Worm (Caenorhabditis elegans) whole organism, late embryonic: ENCODE results near the gene dgtr-1.

Source experiments
- F13H6.1 ChIP-seq: sonication (generic microtip); optimal IDR thresholded peaks from 2 replicates; lab custom pipeline; 2016; ENCODE audit warnings: missing genetic modification characterization, missing compliant biosample characterization
- K02D7.2 ChIP-seq: sonication (generic microtip); optimal IDR thresholded peaks from 2 replicates; lab custom pipeline; 2017; ENCODE audit warnings: mild to moderate bottlenecking, missing genetic modification characterization, missing compliant biosample characterization
- T23F11.4 ChIP-seq: fragments of 200-800 bp; sonication (Bioruptor generic); optimal IDR thresholded peaks from 2 replicates; lab custom pipeline; 2018; ENCODE audit warnings: mild to moderate bottlenecking, missing genetic modification characterization, missing compliant biosample characterization
- Y22D7AL.16 ChIP-seq: sonication (generic microtip); optimal IDR thresholded peaks from 2 replicates; lab custom pipeline; 2016; ENCODE audit warnings: missing genetic modification characterization, missing compliant biosample characterization
- ahr-1 ChIP-seq: sonication (generic microtip); optimal IDR thresholded peaks from 2 replicates; lab custom pipeline; 2016; ENCODE audit warnings: missing genetic modification characterization, missing compliant biosample characterization
- ceh-14 ChIP-seq: sonication (generic microtip); optimal IDR thresholded peaks from 2 replicates; lab custom pipeline; 2016; ENCODE audit warnings: missing genotype, missing genetic modification characterization, missing compliant biosample characterization
- ceh-18 ChIP-seq: sonication (generic microtip); optimal IDR thresholded peaks from 2 replicates; lab custom pipeline; 2016; ENCODE audit warnings: missing genetic modification characterization, missing compliant biosample characterization
- ceh-2 ChIP-seq: sonication (generic microtip); optimal IDR thresholded peaks from 2 replicates; lab custom pipeline; 2016; ENCODE audit warnings: missing genotype, missing genetic modification characterization, missing compliant biosample characterization
- ceh-30 ChIP-seq: fragments of 150-350 bp; optimal IDR thresholded peaks from 2 replicates; lab custom pipeline; 2014; ENCODE audit warnings: missing biosample characterization, missing genetic modification characterization
- ceh-45 ChIP-seq: fragments of 200-800 bp; sonication (Bioruptor generic); IDR thresholded peaks from 2 replicates; pipeline ENCODE4 v1.3.6; 2022; ENCODE audit warnings: missing genetic modification reagents, missing genetic modification characterization, missing compliant biosample characterization
- ceh-48 ChIP-seq: sonication (generic microtip); optimal IDR thresholded peaks from 2 replicates; lab custom pipeline; 2016; ENCODE audit warnings: missing genetic modification characterization, inconsistent platforms, missing compliant biosample characterization
- ceh-6 ChIP-seq: fragments of 200-800 bp; sonication (Bioruptor generic); optimal IDR thresholded peaks from 2 replicates; lab custom pipeline; 2018; ENCODE audit warnings: mild to moderate bottlenecking, missing genetic modification characterization, missing compliant biosample characterization
- ceh-9 ChIP-seq: sonication (generic microtip); optimal IDR thresholded peaks from 2 replicates; lab custom pipeline; 2016; ENCODE audit warnings: mild to moderate bottlenecking, missing genetic modification characterization, inconsistent platforms, missing compliant biosample characterization
- dve-1 ChIP-seq: sonication (generic microtip); optimal IDR thresholded peaks from 2 replicates; lab custom pipeline; 2017; ENCODE audit warnings: antibody characterized with exemption, mild to moderate bottlenecking, missing genetic modification characterization, missing compliant biosample characterization
- ets-4 ChIP-seq: sonication (generic microtip); optimal IDR thresholded peaks from 2 replicates; lab custom pipeline; 2016; ENCODE audit warnings: missing genetic modification characterization, missing compliant biosample characterization
- fax-1 ChIP-seq: sonication (generic microtip); optimal IDR thresholded peaks from 2 replicates; lab custom pipeline; 2016; ENCODE audit warnings: missing genotype, missing genetic modification characterization, missing compliant biosample characterization
- fkh-10 ChIP-seq: fragments of 150-350 bp; optimal IDR thresholded peaks from 2 replicates; lab custom pipeline; 2014; ENCODE audit warnings: missing biosample characterization, missing genetic modification reagents, missing genetic modification characterization
- fkh-6 ChIP-seq: sonication (generic microtip); optimal IDR thresholded peaks from 2 replicates; lab custom pipeline; 2016; ENCODE audit warnings: missing genetic modification characterization, missing compliant biosample characterization
- hlh-13 ChIP-seq: fragments of 200-800 bp; sonication (Bioruptor generic); optimal IDR thresholded peaks from 2 replicates; lab custom pipeline; 2018; ENCODE audit warnings: mild to moderate bottlenecking, missing genetic modification characterization, missing compliant biosample characterization
- hlh-15 ChIP-seq: sonication (generic microtip); optimal IDR thresholded peaks from 2 replicates; lab custom pipeline; 2016; ENCODE audit warnings: missing genetic modification characterization, missing compliant biosample characterization
- hlh-30 ChIP-seq: sonication (generic microtip); optimal IDR thresholded peaks from 2 replicates; lab custom pipeline; 2017; ENCODE audit warnings: antibody characterized with exemption, missing genetic modification characterization, missing compliant biosample characterization; ENCODE audit not compliant: insufficient read depth
- lin-11 ChIP-seq: fragments of 200-800 bp; sonication (Bioruptor generic); optimal IDR thresholded peaks from 2 replicates; lab custom pipeline; 2018; ENCODE audit warnings: mild to moderate bottlenecking, missing genetic modification characterization, missing compliant biosample characterization
- madf-2 ChIP-seq: sonication (generic microtip); optimal IDR thresholded peaks from 2 replicates; lab custom pipeline; 2017; ENCODE audit warnings: missing genetic modification characterization, missing compliant biosample characterization
- npax-4 ChIP-seq: sonication (generic microtip); optimal IDR thresholded peaks from 2 replicates; lab custom pipeline; 2016; ENCODE audit warnings: missing genetic modification characterization, missing compliant biosample characterization
- pat-9 ChIP-seq: fragments of 200-800 bp; sonication (Bioruptor generic); optimal IDR thresholded peaks from 2 replicates; lab custom pipeline; 2018; ENCODE audit warnings: mild to moderate bottlenecking, missing genetic modification characterization, moderate library complexity, missing compliant biosample characterization
- pax-1 ChIP-seq: fragments of 150-350 bp; optimal IDR thresholded peaks from 2 replicates; lab custom pipeline; 2014; ENCODE audit warnings: missing biosample characterization, missing genetic modification characterization
- pha-2 ChIP-seq: sonication (generic microtip); optimal IDR thresholded peaks from 2 replicates; lab custom pipeline; 2017; ENCODE audit warnings: mild to moderate bottlenecking, missing genetic modification characterization, missing compliant biosample characterization
- pha-4 ChIP-seq: fragments of 150-350 bp; optimal IDR thresholded peaks from 2 replicates; lab custom pipeline; 2018; ENCODE audit warnings: missing biosample characterization, missing genetic modification reagents, missing genetic modification characterization
- pqm-1 ChIP-seq: sonication (generic microtip); optimal IDR thresholded peaks from 2 replicates; lab custom pipeline; 2016; ENCODE audit warnings: missing genetic modification characterization, missing compliant biosample characterization
- pros-1 ChIP-seq: fragments of 150-350 bp; optimal IDR thresholded peaks from 2 replicates; lab custom pipeline; 2014; ENCODE audit warnings: missing biosample characterization, missing genetic modification reagents, missing genetic modification characterization
- ref-2 ChIP-seq: sonication (generic microtip); optimal IDR thresholded peaks from 2 replicates; lab custom pipeline; 2016; ENCODE audit warnings: missing genetic modification characterization, missing compliant biosample characterization
- rnt-1 ChIP-seq: sonication (generic microtip); optimal IDR thresholded peaks from 2 replicates; lab custom pipeline; 2016; ENCODE audit warnings: missing genetic modification characterization, missing compliant biosample characterization
- sox-4 ChIP-seq: sonication (generic microtip); optimal IDR thresholded peaks from 2 replicates; lab custom pipeline; 2017; ENCODE audit warnings: mild to moderate bottlenecking, missing genetic modification characterization, inconsistent platforms, missing compliant biosample characterization
- syd-9 ChIP-seq: sonication (generic microtip); optimal IDR thresholded peaks from 2 replicates; lab custom pipeline; 2016; ENCODE audit warnings: mild to moderate bottlenecking, missing genetic modification characterization, moderate library complexity, missing compliant biosample characterization
- tbx-2 ChIP-seq: sonication (generic microtip); optimal IDR thresholded peaks from 2 replicates; lab custom pipeline; 2016; ENCODE audit warnings: missing genetic modification characterization, missing compliant biosample characterization
- ttx-3 ChIP-seq: sonication (generic microtip); optimal IDR thresholded peaks from 2 replicates; lab custom pipeline; 2016; ENCODE audit warnings: missing genetic modification reagents, missing genetic modification characterization, missing compliant biosample characterization
- unc-3 ChIP-seq, 2 experiments: fragments of 200-800 bp in 1 of 2; sonication (Bioruptor generic) in 1 of 2; sonication (generic microtip) in 1 of 2; conservative IDR thresholded peaks in 1 of 2; optimal IDR thresholded peaks in 1 of 2; 2 replicates each; pipeline versions ENCODE4 v1.3.6 to Lab custom; 2016 to 2022; ENCODE audit warnings: missing compliant biosample characterization in 2 of 2, missing genetic modification characterization in 2 of 2, missing genetic modification reagents in 1 of 2
- unc-42 ChIP-seq: sonication (generic microtip); optimal IDR thresholded peaks from 2 replicates; lab custom pipeline; 2016; ENCODE audit warnings: missing genotype, missing genetic modification characterization, missing compliant biosample characterization
- unc-86 ChIP-seq: sonication (generic microtip); optimal IDR thresholded peaks from 2 replicates; lab custom pipeline; 2016; ENCODE audit warnings: missing genetic modification characterization, missing compliant biosample characterization

The dgtr-1 gene

DNA sequence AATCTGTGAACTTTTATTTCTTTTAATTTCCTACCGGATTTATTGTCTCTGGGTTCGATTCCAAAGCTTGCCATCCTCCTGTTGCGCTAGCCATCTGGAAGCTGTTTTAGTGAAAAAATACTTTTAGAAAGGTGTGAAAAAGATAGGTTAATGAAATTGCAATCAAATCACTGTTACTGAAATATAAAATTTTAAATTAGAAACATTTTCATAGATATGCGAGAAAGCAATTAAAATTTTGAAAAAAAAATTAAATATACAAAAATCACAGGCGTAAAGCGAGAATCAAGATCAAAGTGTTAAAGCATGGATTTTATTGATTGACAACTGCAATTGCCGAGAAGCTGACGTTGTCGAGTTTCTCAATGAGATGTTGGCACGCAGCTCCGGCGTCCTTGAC is 12.8 kb downstream of the dgtr-1 start, which contains the start of gene ubh-2:
ubh-2 (minus strand) TSS at position 101 of the 400 bp plus-strand sequence.
- TF ChIP-seq ref-2 (tag; lab: Kevin White, UChicago): no peak
- TF ChIP-seq fkh-10: no peak
- TF ChIP-seq fax-1 (tag; lab: Kevin White, UChicago): no peak
- TF ChIP-seq pha-2 (tag; lab: Kevin White, UChicago): no peak
- TF ChIP-seq lin-11 (tag; lab: Kevin White, UChicago): no peak
- no peak for TF ChIP-seq ceh-6
- no peak for TF ChIP-seq pat-9 (tag; lab: Kevin White, UChicago)

DNA sequence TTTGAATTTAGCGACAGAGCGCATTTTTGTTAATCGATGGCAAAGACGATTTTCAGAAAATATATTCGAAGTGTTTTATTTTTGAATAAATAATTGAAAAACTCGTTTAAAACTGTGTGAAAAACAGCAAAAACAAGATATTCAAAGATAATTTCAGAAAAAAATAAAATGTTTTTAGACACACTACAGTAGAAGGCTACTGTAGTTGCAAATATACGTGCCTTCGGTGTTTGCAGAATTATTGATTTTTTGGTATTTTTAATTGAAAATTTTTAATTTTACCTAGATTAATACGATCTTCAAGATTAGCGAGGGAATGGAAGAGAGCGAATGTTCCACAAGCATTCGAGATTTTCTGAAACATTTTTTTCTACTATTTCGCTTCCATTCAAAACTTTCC is 13.7 kb downstream of the dgtr-1 start:
- no peak for TF ChIP-seq tbx-2 (tag; lab: Kevin White, UChicago)
- no peak for TF ChIP-seq pqm-1 (tag; lab: Kevin White, UChicago)
- TF ChIP-seq fkh-6 (tag; lab: Kevin White, UChicago): no peak

DNA sequence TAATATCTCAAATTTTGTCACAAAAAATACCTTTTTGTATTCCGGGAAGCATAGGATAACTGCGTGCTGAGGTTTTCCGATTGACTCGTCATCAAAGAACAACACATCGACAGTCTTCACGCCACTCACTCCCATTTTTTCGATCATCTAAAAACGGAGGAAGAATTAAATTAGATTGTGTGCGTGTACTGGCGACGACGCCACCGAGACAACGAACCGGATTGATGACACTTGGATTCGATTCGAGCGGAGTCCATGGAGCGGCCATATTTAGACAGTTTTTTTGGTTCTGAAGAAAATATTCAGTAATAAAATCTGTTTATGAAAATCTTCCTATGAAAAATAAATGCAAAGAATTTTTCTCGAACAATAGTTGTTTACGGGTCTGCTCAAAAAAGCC is 14.2 kb downstream of the dgtr-1 start, which contains the start of gene ubh-1:
ubh-1 (minus strand) TSS at position 289 of the 400 bp plus-strand sequence.
- TF ChIP-seq ceh-9 (no peak), ceh-2 (tag; lab: Kevin White, UChicago) (no peak), ttx-3 (tag; lab: Kevin White, UChicago) (no peak), hlh-13 (GFP tag; lab: Kevin White, UChicago) (no peak), ceh-30 (tag; lab: Kevin White, UChicago) (no peak), dve-1 (tag; lab: Kevin White, UChicago) (no peak), T23F11.4 (GFP tag; lab: Kevin White, UChicago) (no peak), ahr-1 (tag; lab: Kevin White, UChicago) (no peak), syd-9 (tag; lab: Kevin White, UChicago) (no peak), unc-86 (tag; lab: Kevin White, UChicago) (no peak), sox-4 (no peak), ceh-18 (no peak), pha-4 (tag; lab: Kevin White, UChicago) (no peak), rnt-1 (tag; lab: Kevin White, UChicago) (no peak), hlh-15 (tag; lab: Kevin White, UChicago) (no peak), unc-3 (GFP tag; conservative IDR thresholded peaks at IDR 0.05; lab: Robert Waterston, UW) (no peak), unc-3 (tag; optimal IDR thresholded peaks at IDR 0.05; lab: Kevin White, UChicago) (no peak), ets-4 (tag; lab: Kevin White, UChicago) (no peak), ceh-14 (no peak), ceh-45 (GFP tag; lab: Robert Waterston, UW) (no peak), hlh-30 (no peak)

DNA sequence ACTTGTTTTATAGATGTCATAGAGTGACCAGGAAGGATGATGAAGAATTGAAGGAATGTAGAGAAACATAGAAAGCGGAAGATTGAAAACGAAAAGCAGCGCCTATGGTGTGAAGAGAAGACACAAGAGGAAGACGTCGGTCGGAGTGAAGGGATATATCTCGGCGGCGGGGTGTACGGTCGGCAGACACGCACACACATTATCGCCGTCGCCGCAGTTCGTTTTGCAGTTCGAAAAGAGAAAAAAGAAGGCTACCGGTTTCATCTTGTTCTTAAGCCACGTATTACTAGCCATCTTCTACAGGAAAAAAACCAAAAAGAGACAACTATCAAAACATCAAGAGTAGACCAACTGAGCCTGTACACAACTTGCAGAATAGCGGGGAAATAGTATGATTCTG is 16.4 kb downstream of the dgtr-1 start:
- TF ChIP-seq ceh-14 (no peak), ceh-48 (tag; lab: Kevin White, UChicago) (no peak), K02D7.2 (tag; lab: Kevin White, UChicago) (no peak), ceh-2 (tag; lab: Kevin White, UChicago) (no peak), ets-4 (tag; lab: Kevin White, UChicago) (no peak), unc-42 (no peak), madf-2 (tag; lab: Kevin White, UChicago) (no peak)

DNA sequence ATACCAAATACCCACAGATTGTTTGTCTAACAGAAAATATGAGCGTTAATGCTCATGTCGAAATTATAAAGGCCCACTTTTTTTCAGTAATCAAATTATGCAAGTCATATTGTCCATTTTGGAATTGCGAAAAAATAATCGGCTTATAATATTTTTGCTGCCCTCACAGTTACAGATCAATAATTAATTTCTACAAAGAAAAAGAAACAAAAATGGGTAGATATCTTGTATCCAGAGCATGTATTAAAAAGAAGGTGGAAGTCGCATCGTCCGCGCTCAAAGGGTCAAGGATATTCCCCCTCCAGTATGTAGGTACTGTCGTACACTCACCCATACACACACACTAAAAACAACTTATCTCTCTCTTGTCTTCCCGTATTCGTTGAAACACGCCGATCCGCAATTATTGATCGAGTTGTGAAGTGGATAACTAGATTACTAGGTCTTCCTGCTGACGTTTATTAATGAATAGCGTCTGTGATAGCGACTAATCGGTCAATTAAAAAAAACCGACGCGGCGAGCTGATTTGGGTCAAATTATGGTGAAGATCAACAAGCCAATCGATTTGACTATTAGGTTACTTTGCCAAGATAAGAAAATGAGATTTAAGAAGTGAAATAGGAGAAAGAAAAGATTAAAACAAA is 17.0 kb downstream of the dgtr-1 start:
- TF ChIP-seq hlh-30: no peak
- TF ChIP-seq pax-1: no peak
- no peak for TF ChIP-seq pros-1
- no peak for TF ChIP-seq ceh-6
- no peak for TF ChIP-seq rnt-1 (tag; lab: Kevin White, UChicago)
- no peak for TF ChIP-seq sox-4
- TF ChIP-seq F13H6.1 (tag; lab: Kevin White, UChicago): no peak
- TF ChIP-seq ceh-45 (GFP tag; lab: Robert Waterston, UW): no peak
- no peak for TF ChIP-seq pha-4 (tag; lab: Kevin White, UChicago)
- TF ChIP-seq npax-4 (tag; lab: Kevin White, UChicago): no peak
- no peak for TF ChIP-seq pat-9 (tag; lab: Kevin White, UChicago)
- TF ChIP-seq Y22D7AL.16: no peak
- no peak for TF ChIP-seq T23F11.4 (GFP tag; lab: Kevin White, UChicago)
- no peak for TF ChIP-seq ahr-1 (tag; lab: Kevin White, UChicago)
- no peak for TF ChIP-seq fkh-6 (tag; lab: Kevin White, UChicago)
- no peak for TF ChIP-seq ceh-30 (tag; lab: Kevin White, UChicago)
